Worm (Caenorhabditis elegans) whole organism, late embryonic: ENCODE results near the gene F54H12.2.

Source experiments
- C38D4.7 ChIP-seq: fragments of 200-800 bp; sonication (Bioruptor generic); optimal IDR thresholded peaks from 2 replicates; lab custom pipeline; 2018; ENCODE audit warnings: mild to moderate bottlenecking, missing genetic modification characterization, moderate library complexity, missing compliant biosample characterization
- F13H6.1 ChIP-seq: sonication (generic microtip); optimal IDR thresholded peaks from 2 replicates; lab custom pipeline; 2016; ENCODE audit warnings: missing genetic modification characterization, missing compliant biosample characterization
- K02D7.2 ChIP-seq: sonication (generic microtip); optimal IDR thresholded peaks from 2 replicates; lab custom pipeline; 2017; ENCODE audit warnings: mild to moderate bottlenecking, missing genetic modification characterization, missing compliant biosample characterization
- K09A11.1 ChIP-seq: sonication (generic microtip); optimal IDR thresholded peaks from 2 replicates; lab custom pipeline; 2017; ENCODE audit warnings: antibody characterized with exemption, mild to moderate bottlenecking, missing genetic modification characterization, missing compliant biosample characterization; ENCODE audit not compliant: insufficient read depth
- T23F11.4 ChIP-seq: fragments of 200-800 bp; sonication (Bioruptor generic); optimal IDR thresholded peaks from 2 replicates; lab custom pipeline; 2018; ENCODE audit warnings: mild to moderate bottlenecking, missing genetic modification characterization, missing compliant biosample characterization
- Y22D7AL.16 ChIP-seq: sonication (generic microtip); optimal IDR thresholded peaks from 2 replicates; lab custom pipeline; 2016; ENCODE audit warnings: missing genetic modification characterization, missing compliant biosample characterization
- ceh-18 ChIP-seq: sonication (generic microtip); optimal IDR thresholded peaks from 2 replicates; lab custom pipeline; 2016; ENCODE audit warnings: missing genetic modification characterization, missing compliant biosample characterization
- ceh-2 ChIP-seq: sonication (generic microtip); optimal IDR thresholded peaks from 2 replicates; lab custom pipeline; 2016; ENCODE audit warnings: missing genotype, missing genetic modification characterization, missing compliant biosample characterization
- ceh-24 ChIP-seq: sonication (generic microtip); optimal IDR thresholded peaks from 2 replicates; lab custom pipeline; 2016; ENCODE audit warnings: mild to moderate bottlenecking, missing genetic modification characterization, missing compliant biosample characterization
- ceh-30 ChIP-seq: fragments of 150-350 bp; optimal IDR thresholded peaks from 2 replicates; lab custom pipeline; 2014; ENCODE audit warnings: missing biosample characterization, missing genetic modification characterization
- ceh-45 ChIP-seq: fragments of 200-800 bp; sonication (Bioruptor generic); IDR thresholded peaks from 2 replicates; pipeline ENCODE4 v1.3.6; 2022; ENCODE audit warnings: missing genetic modification reagents, missing genetic modification characterization, missing compliant biosample characterization
- ceh-9 ChIP-seq: sonication (generic microtip); optimal IDR thresholded peaks from 2 replicates; lab custom pipeline; 2016; ENCODE audit warnings: mild to moderate bottlenecking, missing genetic modification characterization, inconsistent platforms, missing compliant biosample characterization
- che-1 ChIP-seq: sonication (generic microtip); optimal IDR thresholded peaks from 2 replicates; lab custom pipeline; 2016; ENCODE audit warnings: mild to moderate bottlenecking, missing genetic modification characterization, missing compliant biosample characterization
- dmd-4 ChIP-seq: sonication (generic microtip); optimal IDR thresholded peaks from 2 replicates; lab custom pipeline; 2016; ENCODE audit warnings: borderline replicate concordance, missing genetic modification characterization, missing compliant biosample characterization
- elt-2 ChIP-seq: sonication (generic microtip); optimal IDR thresholded peaks from 2 replicates; lab custom pipeline; 2016; ENCODE audit warnings: missing genetic modification reagents, missing genetic modification characterization, missing compliant biosample characterization
- fkh-10 ChIP-seq: fragments of 150-350 bp; optimal IDR thresholded peaks from 2 replicates; lab custom pipeline; 2014; ENCODE audit warnings: missing biosample characterization, missing genetic modification reagents, missing genetic modification characterization
- hlh-13 ChIP-seq: fragments of 200-800 bp; sonication (Bioruptor generic); optimal IDR thresholded peaks from 2 replicates; lab custom pipeline; 2018; ENCODE audit warnings: mild to moderate bottlenecking, missing genetic modification characterization, missing compliant biosample characterization
- hlh-30 ChIP-seq: sonication (generic microtip); optimal IDR thresholded peaks from 2 replicates; lab custom pipeline; 2017; ENCODE audit warnings: antibody characterized with exemption, missing genetic modification characterization, missing compliant biosample characterization; ENCODE audit not compliant: insufficient read depth
- lim-6 ChIP-seq: sonication (generic microtip); optimal IDR thresholded peaks from 2 replicates; lab custom pipeline; 2016; ENCODE audit warnings: missing genetic modification characterization, missing compliant biosample characterization
- madf-2 ChIP-seq: sonication (generic microtip); optimal IDR thresholded peaks from 2 replicates; lab custom pipeline; 2017; ENCODE audit warnings: missing genetic modification characterization, missing compliant biosample characterization
- mec-3 ChIP-seq: sonication (generic microtip); optimal IDR thresholded peaks from 2 replicates; lab custom pipeline; 2016; ENCODE audit warnings: borderline replicate concordance, missing genetic modification characterization, missing compliant biosample characterization
- nfya-1 ChIP-seq: sonication (generic microtip); optimal IDR thresholded peaks from 2 replicates; lab custom pipeline; 2017; ENCODE audit warnings: missing genetic modification characterization, mild to moderate bottlenecking, missing compliant biosample characterization, antibody characterized with exemption, moderate library complexity
- nhr-232 ChIP-seq: sonication (generic microtip); optimal IDR thresholded peaks from 2 replicates; lab custom pipeline; 2016; ENCODE audit warnings: missing genetic modification characterization, missing compliant biosample characterization
- odd-2 ChIP-seq: sonication (generic microtip); optimal IDR thresholded peaks from 2 replicates; lab custom pipeline; 2017; ENCODE audit warnings: antibody characterized with exemption, mild to moderate bottlenecking, missing genetic modification characterization, missing compliant biosample characterization
- pax-1 ChIP-seq: fragments of 150-350 bp; optimal IDR thresholded peaks from 2 replicates; lab custom pipeline; 2014; ENCODE audit warnings: missing biosample characterization, missing genetic modification characterization
- pha-2 ChIP-seq: sonication (generic microtip); optimal IDR thresholded peaks from 2 replicates; lab custom pipeline; 2017; ENCODE audit warnings: mild to moderate bottlenecking, missing genetic modification characterization, missing compliant biosample characterization
- pha-4 ChIP-seq: fragments of 150-350 bp; optimal IDR thresholded peaks from 2 replicates; lab custom pipeline; 2018; ENCODE audit warnings: missing biosample characterization, missing genetic modification reagents, missing genetic modification characterization
- pros-1 ChIP-seq: fragments of 150-350 bp; optimal IDR thresholded peaks from 2 replicates; lab custom pipeline; 2014; ENCODE audit warnings: missing biosample characterization, missing genetic modification reagents, missing genetic modification characterization
- ref-2 ChIP-seq: sonication (generic microtip); optimal IDR thresholded peaks from 2 replicates; lab custom pipeline; 2016; ENCODE audit warnings: missing genetic modification characterization, missing compliant biosample characterization
- sox-4 ChIP-seq: sonication (generic microtip); optimal IDR thresholded peaks from 2 replicates; lab custom pipeline; 2017; ENCODE audit warnings: mild to moderate bottlenecking, missing genetic modification characterization, inconsistent platforms, missing compliant biosample characterization
- tbx-7 ChIP-seq: sonication (generic microtip); optimal IDR thresholded peaks from 2 replicates; lab custom pipeline; 2016; ENCODE audit warnings: missing genotype, missing genetic modification characterization, missing compliant biosample characterization
- ttx-3 ChIP-seq: sonication (generic microtip); optimal IDR thresholded peaks from 2 replicates; lab custom pipeline; 2016; ENCODE audit warnings: missing genetic modification reagents, missing genetic modification characterization, missing compliant biosample characterization
- unc-3 ChIP-seq, 2 experiments: fragments of 200-800 bp in 1 of 2; sonication (Bioruptor generic) in 1 of 2; sonication (generic microtip) in 1 of 2; conservative IDR thresholded peaks in 1 of 2; optimal IDR thresholded peaks in 1 of 2; 2 replicates each; pipeline versions ENCODE4 v1.3.6 to Lab custom; 2016 to 2022; ENCODE audit warnings: missing compliant biosample characterization in 2 of 2, missing genetic modification characterization in 2 of 2, missing genetic modification reagents in 1 of 2

The F54H12.2 gene

ce11 chrIII:7925968-7926367 lies 38.4 kb upstream of the F54H12.2 start:
- TF ChIP-seq ceh-2 (tag; lab: Kevin White, UChicago), result peak; percentile 11
- TF ChIP-seq ceh-30 (tag; lab: Kevin White, UChicago), result no peak

DNA sequence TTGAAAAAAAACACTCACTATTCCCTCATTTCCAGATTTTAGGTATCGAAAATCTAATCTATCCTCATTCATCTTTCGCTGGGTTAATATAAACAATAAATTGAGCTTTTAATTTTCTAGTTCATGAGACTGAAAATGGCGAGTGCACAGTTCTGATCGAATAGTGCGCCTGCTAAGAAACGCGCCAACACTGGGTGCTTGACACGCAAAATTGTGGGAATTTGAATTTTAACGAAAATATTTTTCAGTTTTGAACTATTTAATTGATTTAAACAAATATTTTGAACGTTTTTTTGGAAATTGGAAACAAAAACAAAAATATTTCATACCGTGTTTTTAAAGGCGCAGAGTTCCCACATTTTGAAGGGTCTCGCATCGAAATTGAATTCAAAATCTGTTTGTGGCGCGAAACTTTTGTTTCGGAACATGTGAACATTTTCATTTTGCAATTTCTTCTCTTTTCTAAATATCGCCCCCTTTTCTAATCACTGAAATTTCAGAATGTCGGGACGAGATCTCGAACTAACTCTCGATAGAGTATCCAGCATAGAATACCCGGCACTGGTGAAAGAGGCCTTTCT lies 35.7 kb upstream of the F54H12.2 start, which contains the start of the genes C29E4.13 and npp-15:
Gene C29E4.13, minus strand, starts transcription at position 169 of the 581 bp plus-strand sequence.
Gene npp-15, plus strand, starts transcription at position 495 of the 581 bp plus-strand sequence.
- TF ChIP-seq nfya-1 (tag; lab: Kevin White, UChicago), result peak; percentile 20
- TF ChIP-seq pha-4 (tag; lab: Kevin White, UChicago), result no peak

DNA sequence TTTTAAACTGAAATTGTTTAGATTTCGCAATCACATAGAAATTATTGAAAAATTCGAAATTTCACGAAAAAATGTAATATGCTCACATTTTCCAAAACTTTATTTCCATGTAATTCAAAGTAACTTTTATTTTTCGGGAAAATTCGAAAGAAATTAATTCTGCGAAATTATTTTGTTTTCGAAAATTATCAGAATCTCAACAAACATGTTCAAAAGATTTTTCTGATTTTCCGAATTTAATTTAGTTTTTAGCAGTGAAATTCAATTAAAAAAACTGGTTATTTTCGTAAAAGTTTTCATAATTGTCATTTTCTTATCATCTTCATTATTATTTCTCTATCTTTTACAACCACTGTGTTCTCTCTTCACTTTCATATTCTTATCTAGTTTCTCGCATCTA lies 31.1 kb upstream of the F54H12.2 start, which contains the start of gene ran-2:
Gene ran-2, plus strand, starts transcription at position 301 of the 400 bp plus-strand sequence.
- TF ChIP-seq odd-2 (no peak), F13H6.1 (tag; lab: Kevin White, UChicago) (no peak), che-1 (tag; lab: Kevin White, UChicago) (no peak), hlh-13 (GFP tag; lab: Kevin White, UChicago) (no peak), ceh-9 (tag; lab: Kevin White, UChicago) (no peak), madf-2 (tag; lab: Kevin White, UChicago) (no peak), ceh-30 (tag; lab: Kevin White, UChicago) (no peak)

DNA sequence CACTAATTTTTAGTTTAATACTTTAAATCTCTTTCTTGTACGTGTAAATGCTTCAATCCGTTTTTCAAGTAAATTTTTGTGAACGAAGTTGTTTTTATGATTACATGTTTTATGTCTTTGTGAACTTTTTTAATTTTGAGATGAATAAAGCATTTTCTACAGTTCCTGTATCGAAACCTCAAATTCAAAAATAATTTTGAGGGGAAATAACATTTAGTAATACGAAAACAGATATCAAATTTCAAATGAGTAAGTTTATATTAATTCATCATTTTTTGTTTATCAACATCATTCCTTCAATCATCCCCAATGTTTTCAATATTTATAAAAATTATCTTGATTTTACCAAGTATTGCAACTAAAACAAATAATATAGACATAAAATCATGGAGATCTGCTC lies 26.8 kb upstream of the F54H12.2 start, which contains the start of gene C29E4.10:
Gene C29E4.10, plus strand, starts transcription at position 301 of the 400 bp plus-strand sequence.
- TF ChIP-seq ceh-45 (GFP tag; lab: Robert Waterston, UW) (no peak), tbx-7 (tag; lab: Kevin White, UChicago) (no peak), ceh-18 (no peak), nhr-232 (no peak), elt-2 (no peak), unc-3 (GFP tag; conservative IDR thresholded peaks at IDR 0.05; lab: Robert Waterston, UW) (no peak), unc-3 (tag; optimal IDR thresholded peaks at IDR 0.05; lab: Kevin White, UChicago) (no peak), pros-1 (no peak), ceh-30 (tag; lab: Kevin White, UChicago) (no peak)
- TF ChIP-seq, all 69 proteins: peak for 0

DNA sequence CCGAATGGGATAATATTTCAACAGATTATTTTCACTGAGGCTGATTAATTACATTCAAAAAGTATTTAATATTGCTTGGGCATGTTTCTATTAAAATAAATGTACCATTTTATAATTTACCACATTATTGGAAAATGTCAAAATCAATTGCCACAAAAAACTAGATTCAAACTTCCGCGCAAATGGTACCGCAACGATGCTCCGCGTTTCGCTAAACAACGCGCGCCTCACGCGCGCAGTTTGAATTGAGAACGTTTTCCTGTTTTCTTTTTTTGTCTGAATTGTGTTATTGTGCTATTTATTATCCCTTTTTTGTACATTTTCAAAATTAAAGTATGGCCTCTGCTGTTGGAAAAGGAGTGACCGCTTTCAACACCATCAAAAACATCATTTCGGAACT lies 23.6 kb upstream of the F54H12.2 start, which contains the start of gene C29E4.12:
Gene C29E4.12, plus strand, starts transcription at position 333 of the 400 bp plus-strand sequence.
- TF ChIP-seq ceh-45 (GFP tag; lab: Robert Waterston, UW) (no peak), nfya-1 (tag; lab: Kevin White, UChicago) (peak; percentile 56), dmd-4 (no peak), hlh-30 (tag; lab: Kevin White, UChicago) (no peak), elt-2 (no peak), ceh-30 (tag; lab: Kevin White, UChicago) (no peak)

DNA sequence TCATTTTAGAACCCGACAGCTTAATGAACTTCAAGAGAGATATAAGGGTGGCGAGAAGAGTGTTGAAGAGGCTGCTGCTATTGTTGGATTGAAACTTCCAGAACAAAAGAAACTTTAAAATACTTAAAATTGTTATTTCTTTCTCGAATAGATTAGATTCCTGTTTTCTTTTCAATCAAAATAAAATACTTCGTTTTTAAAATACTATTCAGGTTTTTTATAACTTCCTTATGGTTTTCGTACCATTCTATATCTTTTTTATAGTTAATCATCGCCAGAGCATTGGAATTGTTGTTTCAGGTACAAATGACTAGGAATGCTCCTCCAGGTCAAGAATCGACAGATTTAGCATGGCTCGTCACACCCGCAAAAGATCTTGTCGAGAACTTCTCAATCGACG lies 23.0 kb upstream of the F54H12.2 start, which contains the start of gene kle-2:
Gene kle-2, plus strand, starts transcription at position 301 of the 400 bp plus-strand sequence.
- TF ChIP-seq fkh-10 (GFP tag; lab: Kevin White, UChicago) (no peak), hlh-30 (tag; lab: Kevin White, UChicago) (no peak), ttx-3 (no peak), pha-2 (tag; lab: Kevin White, UChicago) (no peak), ceh-18 (no peak), ref-2 (tag; lab: Kevin White, UChicago) (no peak), Y22D7AL.16 (tag; lab: Kevin White, UChicago) (no peak), ceh-24 (no peak), lim-6 (tag; lab: Kevin White, UChicago) (no peak), pax-1 (tag; lab: Kevin White, UChicago) (no peak), ceh-2 (tag; lab: Kevin White, UChicago) (no peak), C38D4.7 (no peak), K02D7.2 (tag; lab: Kevin White, UChicago) (no peak), mec-3 (no peak), K09A11.1 (tag; lab: Kevin White, UChicago) (no peak), odd-2 (no peak), elt-2 (no peak), sox-4 (tag; lab: Kevin White, UChicago) (no peak), T23F11.4 (GFP tag; lab: Kevin White, UChicago) (no peak), ceh-9 (tag; lab: Kevin White, UChicago) (no peak)
